Fruit fly (Drosophila melanogaster): Measurements from ENCODE around the gene CG32579.

Gene CG32579

dm6 chrX:16281717-16282529 is 41.2 kb upstream of the CG32579 start (continued):
- TF ChIP-seq lab (GFP tag; optimal IDR thresholded peaks at IDR 0.05) (peak; percentile 47), dpn (GFP tag; optimal IDR thresholded peaks at IDR 0.05) (no peak), vnd (GFP tag; IDR thresholded peaks at IDR 0.05; ENCODE audit: partially characterized antibody) (no peak), CG7745 (tag; optimal IDR thresholded peaks at IDR 0.05) (peak; percentile 17), CG34376 (GFP tag; optimal IDR thresholded peaks at IDR 0.05) (peak; percentile 97), rib (GFP tag; IDR thresholded peaks at IDR 0.05) (peak; percentile 63), Hr39 (optimal IDR thresholded peaks at IDR 0.05) (no peak), mirr (GFP tag; optimal IDR thresholded peaks at IDR 0.05) (peak; percentile 83), btn (GFP tag; optimal IDR thresholded peaks at IDR 0.05) (no peak), C15 (GFP tag; IDR thresholded peaks at IDR 0.05) (no peak), prd (optimal IDR thresholded peaks at IDR 0.05) (no peak), prd (GFP tag; IDR thresholded peaks at IDR 0.05) (no peak), peb (GFP tag; IDR thresholded peaks at IDR 0.05) (no peak), Meics (GFP tag; optimal IDR thresholded peaks at IDR 0.05) (peak; percentile 7), CG3281 (GFP tag; optimal IDR thresholded peaks at IDR 0.05) (no peak), Pdp1 (GFP tag; optimal IDR thresholded peaks at IDR 0.05) (peak in 1 of 2 experiments; percentile 22), sug (tag; optimal IDR thresholded peaks at IDR 0.05) (peak; percentile 97), CG2199 (GFP tag; IDR thresholded peaks at IDR 0.05) (no peak), pfk (GFP tag; optimal IDR thresholded peaks at IDR 0.05) (no peak), lilli (GFP tag; optimal IDR thresholded peaks at IDR 0.05) (no peak), vvl (GFP tag; IDR thresholded peaks at IDR 0.05) (0 out of 2 replicates have a peak, but pooled peaks have one; percentile 34), nmo (GFP tag; optimal IDR thresholded peaks at IDR 0.05) (no peak), CG15514 (GFP tag; optimal IDR thresholded peaks at IDR 0.05) (no peak), CG13775 (GFP tag; optimal IDR thresholded peaks at IDR 0.05) (no peak), Ptx1 (GFP tag; IDR thresholded peaks at IDR 0.05) (no peak), CG10543 (GFP tag; optimal IDR thresholded peaks at IDR 0.05) (peak; percentile 72), CG5953 (GFP tag; IDR thresholded peaks at IDR 0.05) (no peak), CG9215 (GFP tag; IDR thresholded peaks at IDR 0.05) (no peak), twi (tag; optimal IDR thresholded peaks at IDR 0.05) (no peak), CG14965 (GFP tag; optimal IDR thresholded peaks at IDR 0.05; ENCODE audit: borderline replicate concordance) (no peak), amos (GFP tag; IDR thresholded peaks at IDR 0.05; ENCODE audit: partially characterized antibody) (no peak), CG12219 (GFP tag; optimal IDR thresholded peaks at IDR 0.05) (no peak), Med (GFP tag) (peak; percentile 69), sc (optimal IDR thresholded peaks at IDR 0.05) (no peak), sc (GFP tag; optimal IDR thresholded peaks at IDR 0.05) (no peak), CG31441 (GFP tag; IDR thresholded peaks at IDR 0.05) (no peak), CG32767 (GFP tag; IDR thresholded peaks at IDR 0.05) (peak; percentile 56; the same call in 1 of the 2 replicates), CG17361 (GFP tag; IDR thresholded peaks at IDR 0.05) (no peak), schlank (tag; optimal IDR thresholded peaks at IDR 0.05) (no peak), CG4820 (GFP tag; optimal IDR thresholded peaks at IDR 0.05) (no peak), CG8290 (GFP tag; optimal IDR thresholded peaks at IDR 0.05) (no peak), CG8290 (tag; optimal IDR thresholded peaks at IDR 0.05) (peak in 1 of 2 experiments; percentile 60), CG3995 (GFP tag; optimal IDR thresholded peaks at IDR 0.05) (no peak), Ets65A (GFP tag) (no peak), Kr (GFP tag; optimal IDR thresholded peaks at IDR 0.05) (no peak), CG2129 (GFP tag; IDR thresholded peaks at IDR 0.05; ENCODE audit: partially characterized antibody) (no peak), CG12769 (tag; optimal IDR thresholded peaks at IDR 0.05) (peak; percentile 42), lov (optimal IDR thresholded peaks at IDR 0.05) (no peak), lov (GFP tag; IDR thresholded peaks at IDR 0.05) (no peak), CG9437 (GFP tag; optimal IDR thresholded peaks at IDR 0.05) (no peak), CG17612 (GFP tag; IDR thresholded peaks at IDR 0.05) (no peak)
